Worm (Caenorhabditis elegans) whole organism, young adult: ENCODE results near the gene clc-6.
A peak's percentile ranks its signal among the peaks of the same experiment; 100 is the strongest.

Experiments
- efl-1 ChIP-seq: fragments of 150-350 bp; optimal IDR thresholded peaks from 2 replicates; lab custom pipeline; 2014; ENCODE audit warnings: missing biosample characterization, missing genetic modification reagents, missing genetic modification characterization
- lin-40 ChIP-seq: sonication (generic microtip); optimal IDR thresholded peaks from 2 replicates; lab custom pipeline; 2016; ENCODE audit warnings: missing genetic modification characterization, mild to moderate bottlenecking, missing compliant biosample characterization, missing genotype, missing genetic modification reagents
- lir-1 ChIP-seq: fragments of 200-800 bp; sonication (Bioruptor generic); conservative IDR thresholded peaks from 2 replicates; pipeline ENCODE4 v1.3.6; 2022; ENCODE audit warnings: missing genetic modification reagents, missing genetic modification characterization, missing compliant biosample characterization

- TF ChIP-seq efl-1 (GFP tag; lab: Kevin White, UChicago) (peak; percentile 99), lir-1 (GFP tag; lab: Robert Waterston, UW) (no peak), lin-40 (tag; lab: Kevin White, UChicago) (no peak)
These were observed 43.2 kb upstream of the clc-6 start, which contains the start of the genes dvc-1 and ima-1 for ce11 chrV:11239187-11239725.
